Fruit fly (Drosophila melanogaster): ENCODE results near the gene ppk22.

ppk22 gene

DNA sequence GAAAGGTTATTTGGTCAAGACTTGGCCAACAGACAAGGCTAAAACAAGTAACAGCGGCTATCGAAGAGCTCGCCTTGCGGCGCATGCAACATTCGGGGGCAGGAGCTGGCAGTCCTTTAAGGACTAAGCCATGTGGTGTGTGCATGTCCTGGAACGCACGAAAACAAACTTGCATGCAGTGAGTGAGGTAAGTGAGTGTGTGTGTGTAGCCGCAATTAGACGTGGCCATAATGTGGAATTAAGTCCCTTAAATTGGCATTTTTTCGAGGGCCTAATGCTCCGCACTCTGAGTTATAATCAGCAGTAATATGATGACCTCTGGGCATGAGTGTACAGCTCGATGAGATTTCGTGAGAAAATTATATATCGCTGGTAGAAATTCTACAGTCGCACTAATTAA lies 25.9 kb downstream of the ppk22 start, which contains the start of gene sosie:
Gene sosie, plus strand, starts transcription at position 301 of the 400 bp plus-strand sequence.
- TF ChIP-seq ovo (GFP tag; optimal IDR thresholded peaks at IDR 0.05) (no peak), Mnt (GFP tag; optimal IDR thresholded peaks at IDR 0.05) (no peak), tj (GFP tag; optimal IDR thresholded peaks at IDR 0.05) (no peak), CG5204 (GFP tag; optimal IDR thresholded peaks at IDR 0.05) (no peak), CG7045 (GFP tag; optimal IDR thresholded peaks at IDR 0.05) (no peak), Clk (GFP tag; optimal IDR thresholded peaks at IDR 0.05) (no peak), CG11617 (GFP tag; optimal IDR thresholded peaks at IDR 0.05) (no peak), kay (GFP tag; ENCODE audit: borderline replicate concordance) (no peak), toe (GFP tag; optimal IDR thresholded peaks at IDR 0.05) (no peak), cnc (optimal IDR thresholded peaks at IDR 0.05) (no peak), cic (GFP tag; optimal IDR thresholded peaks at IDR 0.05) (no peak), pad (GFP tag; optimal IDR thresholded peaks at IDR 0.05) (no peak), Hr96 (GFP tag; optimal IDR thresholded peaks at IDR 0.05) (no peak), CG33017 (tag; optimal IDR thresholded peaks at IDR 0.05) (no peak), CG1620 (GFP tag; optimal IDR thresholded peaks at IDR 0.05) (no peak), CG7101 (tag; optimal IDR thresholded peaks at IDR 0.05) (no peak), bab1 (GFP tag; optimal IDR thresholded peaks at IDR 0.05) (no peak), CG12768 (GFP tag; optimal IDR thresholded peaks at IDR 0.05) (no peak), Crg-1 (GFP tag; optimal IDR thresholded peaks at IDR 0.05) (no peak), CG14711 (tag; optimal IDR thresholded peaks at IDR 0.05) (no peak)

DNA sequence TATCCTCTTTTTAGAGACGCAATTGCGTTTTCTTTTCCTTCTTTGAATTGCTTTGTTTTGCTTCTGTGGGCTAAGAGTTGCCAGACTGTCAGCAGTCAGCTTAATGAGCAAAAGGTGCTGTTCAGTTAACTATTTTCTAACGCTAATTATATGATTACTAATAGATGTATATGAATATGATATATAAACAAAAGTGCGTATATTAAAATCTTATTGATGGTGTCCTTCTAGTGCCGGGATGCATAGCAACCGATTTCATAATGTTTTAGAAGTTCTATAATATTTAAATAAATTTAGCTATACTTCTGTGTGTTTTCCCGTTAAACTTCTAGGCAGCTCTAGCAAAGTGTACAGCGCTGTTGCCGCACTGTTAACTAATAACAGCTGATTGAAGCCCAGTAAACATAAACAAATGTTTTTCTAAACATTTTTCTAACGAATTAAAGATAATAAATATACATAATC lies 29.7 kb downstream of the ppk22 start, which contains the start of the genes Kaz and CG43273:
Gene Kaz, minus strand, starts transcription at position 73 of the 465 bp plus-strand sequence.
Gene CG43273, plus strand, starts transcription at position 415 of the 465 bp plus-strand sequence.
- TF ChIP-seq CG33017 (tag; optimal IDR thresholded peaks at IDR 0.05) (peak; percentile 37), Mnt (GFP tag; optimal IDR thresholded peaks at IDR 0.05) (peak; percentile 25), ovo (GFP tag; optimal IDR thresholded peaks at IDR 0.05) (peak; percentile 46), tj (GFP tag; optimal IDR thresholded peaks at IDR 0.05) (peak; percentile 35), CG12768 (GFP tag; optimal IDR thresholded peaks at IDR 0.05) (no peak), Clk (GFP tag; optimal IDR thresholded peaks at IDR 0.05) (no peak), CG5204 (GFP tag; optimal IDR thresholded peaks at IDR 0.05) (peak; percentile 40), CG14711 (tag; optimal IDR thresholded peaks at IDR 0.05) (peak; percentile 67), Crg-1 (GFP tag; optimal IDR thresholded peaks at IDR 0.05) (peak; percentile 14), CG11617 (GFP tag; optimal IDR thresholded peaks at IDR 0.05) (peak; percentile 54), CG7045 (GFP tag; optimal IDR thresholded peaks at IDR 0.05) (peak; percentile 41), pad (GFP tag; optimal IDR thresholded peaks at IDR 0.05) (peak; percentile 36), Hr96 (GFP tag; optimal IDR thresholded peaks at IDR 0.05) (no peak), bab1 (GFP tag; optimal IDR thresholded peaks at IDR 0.05) (peak; percentile 76), cnc (optimal IDR thresholded peaks at IDR 0.05) (no peak), cic (GFP tag; optimal IDR thresholded peaks at IDR 0.05) (no peak), toe (GFP tag; optimal IDR thresholded peaks at IDR 0.05) (peak; percentile 71), CG1620 (GFP tag; optimal IDR thresholded peaks at IDR 0.05) (peak; percentile 67), kay (GFP tag; ENCODE audit: borderline replicate concordance) (peak; percentile 62), CG7101 (tag; optimal IDR thresholded peaks at IDR 0.05) (peak; percentile 67)

DNA sequence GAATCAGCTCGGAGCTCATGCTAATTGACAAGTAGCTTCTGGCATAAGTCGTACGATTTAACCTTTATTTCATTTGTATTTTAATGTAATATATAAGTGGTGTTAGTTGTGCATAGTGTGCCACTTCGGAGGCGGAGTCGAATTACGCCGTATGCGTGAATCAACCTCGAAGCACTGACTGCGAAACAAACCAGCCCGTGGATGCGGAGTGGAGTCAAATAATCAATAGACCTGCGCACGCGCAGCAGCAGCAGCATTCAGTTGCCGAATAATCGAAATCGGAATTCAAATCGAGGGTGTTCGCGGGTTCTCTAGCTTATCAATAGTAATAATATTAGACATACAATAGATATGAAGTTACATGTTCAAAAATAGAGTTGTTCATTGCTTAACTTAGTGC lies 31.4 kb downstream of the ppk22 start, which contains the start of gene RabX4:
Gene RabX4, minus strand, starts transcription at position 176 of the 400 bp plus-strand sequence.
- TF ChIP-seq ovo (GFP tag; optimal IDR thresholded peaks at IDR 0.05) (no peak), pad (GFP tag; optimal IDR thresholded peaks at IDR 0.05) (no peak), kay (GFP tag; ENCODE audit: borderline replicate concordance) (peak; percentile 35), Clk (GFP tag; optimal IDR thresholded peaks at IDR 0.05) (no peak)

DNA sequence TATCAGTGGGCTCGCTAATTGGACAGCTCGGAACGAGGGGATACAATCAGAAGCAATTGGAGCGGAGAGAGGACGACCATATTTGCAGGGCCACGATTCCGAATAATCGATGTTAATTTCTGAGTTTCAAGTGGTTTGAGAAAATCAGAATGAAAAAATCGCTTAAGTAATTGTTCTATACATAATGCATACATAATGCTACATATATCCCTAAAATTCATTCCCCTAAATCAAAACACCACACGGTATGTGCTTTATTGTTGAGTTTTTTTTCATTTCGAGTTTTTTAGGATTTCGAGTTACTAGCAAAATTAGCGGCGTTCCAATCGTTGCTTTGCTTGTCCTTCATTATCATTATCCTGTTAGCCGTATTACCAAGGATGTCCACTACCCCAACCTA lies 34.1 kb downstream of the ppk22 start, which contains the start of gene niki:
Gene niki, minus strand, starts transcription at position 101 of the 400 bp plus-strand sequence.
- TF ChIP-seq CG7045 (GFP tag; optimal IDR thresholded peaks at IDR 0.05) (no peak), Hr96 (GFP tag; optimal IDR thresholded peaks at IDR 0.05) (no peak), tj (GFP tag; optimal IDR thresholded peaks at IDR 0.05) (no peak), CG1620 (GFP tag; optimal IDR thresholded peaks at IDR 0.05) (no peak), CG5204 (GFP tag; optimal IDR thresholded peaks at IDR 0.05) (no peak), Crg-1 (GFP tag; optimal IDR thresholded peaks at IDR 0.05) (no peak), Mnt (GFP tag; optimal IDR thresholded peaks at IDR 0.05) (no peak), toe (GFP tag; optimal IDR thresholded peaks at IDR 0.05) (no peak), CG33017 (tag; optimal IDR thresholded peaks at IDR 0.05) (no peak)

DNA sequence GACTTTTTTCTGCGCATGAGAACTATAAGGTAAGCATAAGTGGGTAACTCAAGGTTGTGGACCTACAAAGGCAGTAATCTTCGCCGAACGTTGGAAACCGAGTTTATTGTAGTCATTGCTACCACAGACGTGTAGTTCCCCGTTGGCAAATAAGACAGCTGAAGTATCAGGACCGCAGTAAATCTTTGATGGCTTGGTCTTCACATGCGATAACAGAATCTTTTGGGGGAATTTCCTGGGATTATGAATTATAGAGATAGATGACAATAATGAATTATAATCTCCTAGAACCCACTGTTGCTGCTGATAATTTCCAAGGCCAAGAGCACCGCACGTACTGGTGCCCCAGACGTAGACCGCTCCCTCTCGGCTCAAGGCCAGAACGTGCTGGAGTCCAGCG lies 36.5 kb downstream of the ppk22 start:
- TF ChIP-seq Hr96 (GFP tag; optimal IDR thresholded peaks at IDR 0.05) (no peak), CG12768 (GFP tag; optimal IDR thresholded peaks at IDR 0.05) (no peak), Crg-1 (GFP tag; optimal IDR thresholded peaks at IDR 0.05) (no peak)

DNA sequence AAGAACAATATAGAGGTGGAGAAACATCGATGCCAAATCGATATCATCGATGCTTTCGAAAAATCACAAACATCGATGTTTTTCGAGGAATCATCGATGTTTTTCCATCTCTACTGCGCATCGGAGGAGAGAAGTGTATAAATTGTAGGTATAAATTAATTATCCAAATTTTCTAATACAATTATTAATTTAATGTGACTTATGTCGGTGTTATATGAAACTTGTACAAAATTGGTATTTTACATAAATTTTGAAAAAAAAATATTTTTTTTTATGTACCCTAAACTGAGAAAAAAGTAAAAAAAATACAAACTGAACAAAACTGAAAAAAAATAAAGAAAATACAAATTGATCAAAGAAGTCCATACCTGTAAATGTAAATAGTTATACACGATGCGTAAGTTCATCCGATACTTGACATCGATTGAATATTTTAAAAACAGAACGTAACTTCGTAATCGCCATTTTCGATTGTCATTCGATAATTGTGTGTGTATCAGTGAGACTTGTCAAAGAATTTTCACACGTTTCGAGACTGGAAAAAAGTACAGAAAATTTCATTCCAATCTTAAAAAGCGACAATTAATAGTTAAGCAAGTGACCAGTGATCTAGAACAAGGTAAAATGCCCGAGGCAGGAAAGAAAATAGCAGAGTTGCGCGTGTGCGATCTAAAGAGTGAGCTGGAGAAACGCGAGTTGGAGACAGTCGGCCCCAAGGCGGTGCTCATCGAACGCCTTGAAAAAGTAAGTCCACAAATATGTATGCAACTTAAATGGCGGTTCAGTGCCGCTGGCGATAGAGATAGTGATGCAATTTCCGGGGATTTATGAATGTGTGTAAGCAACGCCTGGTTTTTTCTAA lies 42.4 kb downstream of the ppk22 start, which contains the start of the genes CG5808 and Saf-B:
Gene CG5808, minus strand, starts transcription at position 15 of the 862 bp plus-strand sequence.
Gene Saf-B, plus strand, starts transcription at position 472 of the 862 bp plus-strand sequence.
- TF ChIP-seq CG14711 (tag; optimal IDR thresholded peaks at IDR 0.05) (peak; percentile 44), tj (GFP tag; optimal IDR thresholded peaks at IDR 0.05) (peak; percentile 5), ovo (GFP tag; optimal IDR thresholded peaks at IDR 0.05) (no peak), CG33017 (tag; optimal IDR thresholded peaks at IDR 0.05) (no peak), CG12768 (GFP tag; optimal IDR thresholded peaks at IDR 0.05) (peak; percentile 38), Mnt (GFP tag; optimal IDR thresholded peaks at IDR 0.05) (no peak), cnc (optimal IDR thresholded peaks at IDR 0.05) (no peak), CG1620 (GFP tag; optimal IDR thresholded peaks at IDR 0.05) (peak; percentile 53), cic (GFP tag; optimal IDR thresholded peaks at IDR 0.05) (no peak), CG11617 (GFP tag; optimal IDR thresholded peaks at IDR 0.05) (peak; percentile 45)

Data from whole organism, adult.